Fruit fly (Drosophila melanogaster) whole organism, embryonic: ENCODE data around the gene CG4338.

Source experiments
- B-H1 ChIP-seq: fragments of 200-800 bp; sonication (Bioruptor generic); IDR thresholded peaks from 3 replicates; pipeline ENCODE4 v1.3.6; 2022; ENCODE audit warnings: missing biosample characterization, missing genetic modification characterization
- B-H2 ChIP-seq: fragments of 200-800 bp; sonication (Bioruptor generic); optimal IDR thresholded peaks from 2 replicates; lab custom pipeline; 2018; ENCODE audit warnings: missing biosample characterization, mild to moderate bottlenecking, missing genetic modification characterization
- CG10543 ChIP-seq: fragments of 200-800 bp; sonication (Bioruptor generic); optimal IDR thresholded peaks from 3 replicates; lab custom pipeline; 2017; ENCODE audit warnings: missing biosample characterization, mild to moderate bottlenecking, missing genetic modification characterization, moderate library complexity
- CG11695 ChIP-seq: fragments of 200-800 bp; sonication (Bioruptor generic); IDR thresholded peaks from 3 replicates; pipeline ENCODE4 v1.3.6; 2022; ENCODE audit warnings: missing biosample characterization, missing genetic modification characterization
- CG1233 ChIP-seq: fragments of 200-800 bp; sonication (Bioruptor generic); optimal IDR thresholded peaks from 4 replicates; lab custom pipeline; 2018; ENCODE audit warnings: missing biosample characterization, mild to moderate bottlenecking, missing genetic modification characterization
- CG12659 ChIP-seq: fragments of 200-800 bp; sonication (Bioruptor generic); optimal IDR thresholded peaks from 3 replicates; lab custom pipeline; 2017; ENCODE audit warnings: mild to moderate bottlenecking, missing biosample characterization, missing genetic modification reagents, missing genetic modification characterization
- CG14667 ChIP-seq: fragments of 200-800 bp; sonication (Bioruptor generic); IDR thresholded peaks from 2 replicates; pipeline ENCODE4 v1.3.6; 2022; ENCODE audit warnings: missing biosample characterization, missing genetic modification characterization
- CG15269 ChIP-seq: fragments of 200-800 bp; sonication (Bioruptor generic); optimal IDR thresholded peaks from 2 replicates; lab custom pipeline; 2018; ENCODE audit warnings: missing biosample characterization, mild to moderate bottlenecking, missing genetic modification characterization, moderate library complexity
- CG1832 ChIP-seq: fragments of 200-800 bp; sonication (Bioruptor generic); optimal IDR thresholded peaks from 2 replicates; lab custom pipeline; 2017; ENCODE audit warnings: missing biosample characterization, mild to moderate bottlenecking, missing genetic modification characterization, inconsistent platforms
- CG2116 ChIP-seq: fragments of 200-800 bp; sonication (Bioruptor generic); optimal IDR thresholded peaks from 3 replicates; lab custom pipeline; 2018; ENCODE audit warnings: missing biosample characterization, mild to moderate bottlenecking, missing genetic modification characterization
- CG2120 ChIP-seq: fragments of 200-800 bp; sonication (Bioruptor generic); optimal IDR thresholded peaks from 3 replicates; lab custom pipeline; 2016; ENCODE audit warnings: missing biosample characterization, missing genetic modification characterization
- CG31388 ChIP-seq: fragments of 200-800 bp; sonication (Bioruptor generic); optimal IDR thresholded peaks from 2 replicates; lab custom pipeline; 2016; ENCODE audit warnings: missing biosample characterization, missing genetic modification characterization
- CG3163 ChIP-seq: fragments of 200-800 bp; sonication (Bioruptor generic); optimal IDR thresholded peaks from 3 replicates; lab custom pipeline; 2016; ENCODE audit warnings: missing biosample characterization, missing genetic modification characterization
- CG32772 ChIP-seq: fragments of 200-800 bp; sonication (Bioruptor generic); IDR thresholded peaks from 2 replicates; pipeline ENCODE4 v1.3.6; 2022; ENCODE audit warnings: missing biosample characterization, missing genetic modification characterization
- CG33557 ChIP-seq: fragments of 200-800 bp; sonication (Bioruptor generic); optimal IDR thresholded peaks from 2 replicates; lab custom pipeline; 2019; ENCODE audit warnings: missing biosample characterization, mild to moderate bottlenecking, missing genetic modification characterization, moderate library complexity
- CG34376 ChIP-seq: fragments of 200-800 bp; sonication (Bioruptor generic); optimal IDR thresholded peaks from 2 replicates; lab custom pipeline; 2018; ENCODE audit warnings: missing biosample characterization, mild to moderate bottlenecking, missing genetic modification characterization
- CG34422 ChIP-seq: fragments of 200-800 bp; sonication (Bioruptor generic); IDR thresholded peaks from 3 replicates; pipeline ENCODE4 v1.3.6; 2022; ENCODE audit warnings: missing biosample characterization, missing genetic modification characterization
- CG4730 ChIP-seq: fragments of 200-800 bp; sonication (Bioruptor generic); IDR thresholded peaks from 2 replicates; pipeline ENCODE4 v1.3.6; 2022; ENCODE audit warnings: missing biosample characterization, missing genetic modification characterization
- CG5180 ChIP-seq: fragments of 200-800 bp; sonication (Bioruptor generic); optimal IDR thresholded peaks from 3 replicates; lab custom pipeline; 2017; ENCODE audit warnings: missing biosample characterization, missing genetic modification characterization, mild to moderate bottlenecking, moderate library complexity, missing genetic modification reagents
- CG6175 ChIP-seq: fragments of 200-800 bp; sonication (Bioruptor generic); IDR thresholded peaks from 3 replicates; pipeline ENCODE4 v1.3.6; 2022; ENCODE audit warnings: missing biosample characterization, missing genetic modification characterization
- CG6254 ChIP-seq: fragments of 200-800 bp; sonication (Bioruptor generic); optimal IDR thresholded peaks from 3 replicates; lab custom pipeline; 2017; ENCODE audit warnings: mild to moderate bottlenecking, missing biosample characterization, missing genetic modification reagents, missing genetic modification characterization
- CG6791 ChIP-seq: fragments of 200-800 bp; sonication (Bioruptor generic); IDR thresholded peaks from 3 replicates; pipeline ENCODE4 v1.3.6; 2022; ENCODE audit warnings: missing biosample characterization, missing genetic modification characterization; ENCODE audit not compliant: partially characterized antibody
- CG7372 ChIP-seq: fragments of 200-800 bp; sonication (Bioruptor generic); IDR thresholded peaks from 2 replicates; pipeline ENCODE4 v1.3.6; 2022; ENCODE audit warnings: missing biosample characterization, missing genetic modification characterization
- CG7839 ChIP-seq: fragments of 200-800 bp; sonication (Bioruptor generic); optimal IDR thresholded peaks from 3 replicates; lab custom pipeline; 2018; ENCODE audit warnings: missing biosample characterization, mild to moderate bottlenecking, missing genetic modification characterization, moderate library complexity
- CkIIα-i1 ChIP-seq: fragments of 200-800 bp; sonication (Bioruptor generic); IDR thresholded peaks from 2 replicates; pipeline ENCODE4 v1.3.6; 2022; ENCODE audit warnings: missing biosample characterization, missing genetic modification characterization
- CrebB ChIP-seq: fragments of 200-800 bp; sonication (Bioruptor generic); optimal IDR thresholded peaks from 3 replicates; lab custom pipeline; 2018; ENCODE audit warnings: missing biosample characterization, mild to moderate bottlenecking, missing genetic modification characterization
- Doc2 ChIP-seq: fragments of 200-800 bp; sonication (Bioruptor generic); IDR thresholded peaks from 2 replicates; pipeline ENCODE4 v1.3.6; 2022; ENCODE audit warnings: missing biosample characterization, missing genetic modification characterization
- Gug ChIP-seq: fragments of 200-800 bp; sonication (Bioruptor generic); IDR thresholded peaks from 4 replicates; pipeline ENCODE4 v1.3.6; 2022; ENCODE audit warnings: missing biosample characterization, missing genetic modification characterization
- Jarid2 ChIP-seq: fragments of 200-800 bp; sonication (Bioruptor generic); optimal IDR thresholded peaks from 3 replicates; lab custom pipeline; 2017; ENCODE audit warnings: mild to moderate bottlenecking, missing biosample characterization, missing genetic modification reagents, missing genetic modification characterization
- NC2β ChIP-seq: fragments of 200-800 bp; sonication (Bioruptor generic); optimal IDR thresholded peaks from 2 replicates; lab custom pipeline; 2016; ENCODE audit warnings: missing biosample characterization, missing genetic modification characterization
- Nf-YB ChIP-seq: fragments of 200-800 bp; sonication (Bioruptor generic); optimal IDR thresholded peaks from 3 replicates; lab custom pipeline; 2019; ENCODE audit warnings: missing biosample characterization, mild to moderate bottlenecking, missing genetic modification characterization, moderate library complexity
- Oli ChIP-seq: fragments of 200-800 bp; sonication (Bioruptor generic); optimal IDR thresholded peaks from 2 replicates; lab custom pipeline; 2018; ENCODE audit warnings: missing biosample characterization, mild to moderate bottlenecking, missing genetic modification characterization, moderate library complexity
- Sox100B ChIP-seq: fragments of 200-800 bp; sonication (Bioruptor generic); optimal IDR thresholded peaks from 3 replicates; lab custom pipeline; 2018; ENCODE audit warnings: missing biosample characterization, mild to moderate bottlenecking, missing genetic modification characterization
- ap ChIP-seq: fragments of 200-800 bp; sonication (Bioruptor generic); IDR thresholded peaks from 2 replicates; pipeline ENCODE4 v1.3.6; 2022; ENCODE audit warnings: missing biosample characterization, missing genetic modification characterization
- chn ChIP-seq: fragments of 200-800 bp; sonication (Bioruptor generic); optimal IDR thresholded peaks from 2 replicates; lab custom pipeline; 2016; ENCODE audit warnings: missing biosample characterization, missing genetic modification characterization
- cwo ChIP-seq: fragments of 200-800 bp; sonication (Bioruptor generic); optimal IDR thresholded peaks from 3 replicates; lab custom pipeline; 2017; ENCODE audit warnings: missing biosample characterization, missing genetic modification characterization, mild to moderate bottlenecking, moderate library complexity, missing genetic modification reagents
- dan ChIP-seq: fragments of 200-800 bp; sonication (Bioruptor generic); IDR thresholded peaks from 2 replicates; pipeline ENCODE4 v1.3.6; 2022; ENCODE audit warnings: missing biosample characterization, missing genetic modification characterization
- dati ChIP-seq: fragments of 200-800 bp; sonication (Bioruptor generic); IDR thresholded peaks from 2 replicates; pipeline ENCODE4 v1.3.6; 2022; ENCODE audit warnings: missing biosample characterization, missing genetic modification characterization
- fru ChIP-seq: fragments of >200 bp; optimal IDR thresholded peaks from 2 replicates; lab custom pipeline; 2017
- ftz-f1 ChIP-seq: fragments of 200-800 bp; sonication (Bioruptor generic); optimal IDR thresholded peaks from 2 replicates; lab custom pipeline; 2016; ENCODE audit warnings: missing biosample characterization, missing genetic modification characterization
- gfzf ChIP-seq: fragments of 200-800 bp; sonication (Bioruptor generic); optimal IDR thresholded peaks from 2 replicates; lab custom pipeline; 2016; ENCODE audit warnings: missing biosample characterization, mild to moderate bottlenecking, missing genetic modification characterization, moderate library complexity
- gsb-n ChIP-seq: fragments of 200-800 bp; sonication (Bioruptor generic); optimal IDR thresholded peaks from 3 replicates; lab custom pipeline; 2018; ENCODE audit warnings: missing biosample characterization, mild to moderate bottlenecking, missing genetic modification characterization
- jumu ChIP-seq: fragments of 200-800 bp; sonication (Bioruptor generic); optimal IDR thresholded peaks from 3 replicates; lab custom pipeline; 2016; ENCODE audit warnings: missing biosample characterization, missing genetic modification characterization
- otp ChIP-seq: fragments of 200-800 bp; sonication (Bioruptor generic); IDR thresholded peaks from 3 replicates; pipeline ENCODE4, ENCODE4 v1.3.6; 2022; ENCODE audit warnings: missing biosample characterization, missing genetic modification characterization
- sisA ChIP-seq: fragments of 200-800 bp; sonication (Bioruptor generic); IDR thresholded peaks from 2 replicates; pipeline ENCODE4 v1.3.6; 2022; ENCODE audit warnings: missing biosample characterization, missing genetic modification characterization
- slou ChIP-seq: fragments of 200-800 bp; sonication (Bioruptor generic); optimal IDR thresholded peaks from 3 replicates; lab custom pipeline; 2016; ENCODE audit warnings: missing biosample characterization, missing genetic modification characterization
- sqz ChIP-seq: fragments of 200-800 bp; sonication (Bioruptor generic); optimal IDR thresholded peaks from 3 replicates; lab custom pipeline; 2018; ENCODE audit warnings: missing biosample characterization, mild to moderate bottlenecking, missing genetic modification characterization
- trem ChIP-seq: fragments of 200-800 bp; optimal IDR thresholded peaks from 3 replicates; lab custom pipeline; 2019; ENCODE audit warnings: missing biosample characterization, mild to moderate bottlenecking, missing genetic modification characterization, moderate library complexity
- tup ChIP-seq: fragments of 200-800 bp; sonication (Bioruptor generic); optimal IDR thresholded peaks from 2 replicates; lab custom pipeline; 2016; ENCODE audit warnings: missing biosample characterization, mild to moderate bottlenecking, missing genetic modification characterization, moderate library complexity
- twi ChIP-seq: fragments of 200-800 bp; optimal IDR thresholded peaks from 2 replicates; lab custom pipeline; 2019; ENCODE audit warnings: missing biosample characterization, mild to moderate bottlenecking, missing genetic modification characterization, moderate library complexity
- wor ChIP-seq: fragments of 200-800 bp; sonication (Bioruptor generic); IDR thresholded peaks from 2 replicates; pipeline ENCODE4 v1.3.6; 2022; ENCODE audit warnings: missing biosample characterization, missing genetic modification characterization

Gene CG4338

DNA sequence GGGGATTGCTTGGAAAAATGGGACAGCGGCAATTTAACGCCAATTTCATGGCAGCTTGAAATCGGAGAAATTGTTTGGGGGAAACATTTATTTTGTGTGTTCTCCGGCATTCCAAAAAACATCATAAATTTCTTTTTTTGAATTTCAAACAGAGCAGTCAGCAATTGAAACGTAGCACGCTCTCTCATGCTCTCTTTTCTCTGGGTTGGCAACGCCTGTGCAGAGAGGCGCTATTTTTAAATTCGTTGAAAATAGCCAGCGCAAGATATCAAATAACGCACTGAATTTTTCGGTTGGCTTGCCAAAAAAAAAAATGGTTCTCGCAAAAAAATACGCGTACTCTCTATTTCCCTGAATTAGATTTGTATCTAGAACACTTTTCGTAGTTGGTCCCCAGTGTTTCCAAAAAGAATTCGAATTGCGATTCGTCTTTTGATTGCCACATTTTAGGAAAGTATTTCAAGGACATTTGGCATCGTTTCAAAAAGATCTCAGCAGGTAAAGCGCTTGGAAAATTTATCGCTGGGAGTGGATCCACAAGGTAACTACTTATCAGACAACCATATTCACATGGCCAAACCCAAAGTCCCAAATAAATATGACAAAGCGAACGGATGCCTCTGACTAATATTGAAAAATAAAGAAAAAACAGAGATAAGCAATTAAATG lies 10.8 kb downstream of the CG4338 start (continued):
- TF ChIP-seq NC2β (GFP tag; lab: Kevin White, UChicago): no peak
- no peak for TF ChIP-seq Sox100B (GFP tag; lab: Kevin White, UChicago)
- TF ChIP-seq B-H2: no peak
- TF ChIP-seq CG6791 (GFP tag; lab: Robert Waterston, UW): no peak
- TF ChIP-seq CG11695 (GFP tag; lab: Robert Waterston, UW): no peak
- TF ChIP-seq CG2116 (GFP tag; lab: Kevin White, UChicago): peak; percentile 12
- TF ChIP-seq wor (GFP tag; lab: Robert Waterston, UW): no peak
- no peak for TF ChIP-seq otp (GFP tag; lab: Robert Waterston, UW)
- TF ChIP-seq CG3163 (GFP tag; lab: Kevin White, UChicago): no peak
- peak; percentile 9 for TF ChIP-seq CG2120 (GFP tag; lab: Kevin White, UChicago)
- no peak for TF ChIP-seq CG32772 (GFP tag; lab: Robert Waterston, UW)
- TF ChIP-seq CG6254 (GFP tag; lab: Kevin White, UChicago): no peak
- no peak for TF ChIP-seq Doc2 (GFP tag; lab: Robert Waterston, UW)
- TF ChIP-seq gsb-n (tag; lab: Kevin White, UChicago): no peak
- TF ChIP-seq Oli: no peak
- peak; percentile 74 for TF ChIP-seq ftz-f1 (GFP tag; lab: Kevin White, UChicago)
- TF ChIP-seq sqz (GFP tag; lab: Kevin White, UChicago): no peak
- TF ChIP-seq CG5180: no peak
- no peak for TF ChIP-seq tup (GFP tag; lab: Kevin White, UChicago)
- peak; percentile 16 for TF ChIP-seq CG10543 (GFP tag; lab: Kevin White, UChicago)
- no peak for TF ChIP-seq sisA
- no peak for TF ChIP-seq dati (GFP tag; lab: Robert Waterston, UW)
- TF ChIP-seq CG1832: no peak
- no peak for TF ChIP-seq jumu (GFP tag; lab: Kevin White, UChicago)
- TF ChIP-seq CG12659: peak; percentile 22
- TF ChIP-seq dan: no peak
- TF ChIP-seq CkIIα-i1 (GFP tag; lab: Robert Waterston, UW): no peak
- no peak for TF ChIP-seq CG34422 (GFP tag; lab: Robert Waterston, UW)
- no peak for TF ChIP-seq Gug (GFP tag; lab: Robert Waterston, UW)
- no peak for TF ChIP-seq CG14667
- TF ChIP-seq CG1233: no peak
- TF ChIP-seq CG33557 (GFP tag; lab: Kevin White, UChicago): no peak
- no peak for TF ChIP-seq Jarid2 (GFP tag; lab: Kevin White, UChicago)
- no peak for TF ChIP-seq CG7839
- peak; percentile 53 for TF ChIP-seq gfzf (GFP tag; lab: Kevin White, UChicago)
- no peak for TF ChIP-seq B-H1
- TF ChIP-seq CrebB (tag; lab: Kevin White, UChicago): no peak
- TF ChIP-seq slou: no peak
- no peak for TF ChIP-seq CG6175 (GFP tag; lab: Robert Waterston, UW)
- no peak for TF ChIP-seq CG4730 (GFP tag; lab: Robert Waterston, UW)
- no peak for TF ChIP-seq twi
- no peak for TF ChIP-seq ap (GFP tag; lab: Robert Waterston, UW)
- no peak for TF ChIP-seq fru (lab: Kevin White, UChicago)
- no peak for TF ChIP-seq CG7372 (GFP tag; lab: Robert Waterston, UW)
- no peak for TF ChIP-seq Nf-YB (GFP tag; lab: Kevin White, UChicago)
- no peak for TF ChIP-seq CG15269 (tag; lab: Kevin White, UChicago)
- TF ChIP-seq chn (GFP tag; lab: Kevin White, UChicago): no peak
- no peak for TF ChIP-seq cwo
- TF ChIP-seq trem: peak; percentile 37
- TF ChIP-seq CG31388: no peak
- peak; percentile 78 for TF ChIP-seq CG34376 (GFP tag; lab: Kevin White, UChicago)
